Worm (Caenorhabditis elegans) whole organism, L1 larva: Measurements from ENCODE around the gene col-151.

ENCODE experiments used
- C16A3.4 ChIP-seq: fragments of 150-350 bp; optimal IDR thresholded peaks from 2 replicates; lab custom pipeline; 2014; ENCODE audit warnings: missing biosample characterization, missing genetic modification characterization
- Y116A8C.19 ChIP-seq: sonication (generic microtip); optimal IDR thresholded peaks from 2 replicates; lab custom pipeline; 2016; ENCODE audit warnings: missing compliant biosample characterization, missing genetic modification characterization, borderline replicate concordance
- aha-1 ChIP-seq: fragments of 150-350 bp; optimal IDR thresholded peaks from 2 replicates; lab custom pipeline; 2014; ENCODE audit warnings: missing biosample characterization, missing genetic modification characterization
- alr-1 ChIP-seq: fragments of 200-800 bp; sonication (Bioruptor generic); optimal IDR thresholded peaks from 2 replicates; lab custom pipeline; 2018; ENCODE audit warnings: borderline replicate concordance, mild to moderate bottlenecking, missing genetic modification characterization, missing compliant biosample characterization
- aly-2 ChIP-seq: fragments of 150-350 bp; optimal IDR thresholded peaks from 2 replicates; lab custom pipeline; 2014; ENCODE audit warnings: missing biosample characterization, missing genetic modification characterization
- ama-1 ChIP-seq: fragments of 150-350 bp; optimal IDR thresholded peaks from 2 replicates; lab custom pipeline; 2014
- blmp-1 ChIP-seq: fragments of 150-350 bp; optimal IDR thresholded peaks from 2 replicates; lab custom pipeline; 2014; ENCODE audit warnings: missing biosample characterization, missing genetic modification characterization
- ceh-63 ChIP-seq: fragments of 200-800 bp; sonication (Bioruptor generic); optimal IDR thresholded peaks from 2 replicates; lab custom pipeline; 2018; ENCODE audit warnings: mild to moderate bottlenecking, missing genetic modification characterization, missing compliant biosample characterization
- ceh-8 ChIP-seq: fragments of 200-800 bp; sonication (Bioruptor generic); optimal IDR thresholded peaks from 2 replicates; lab custom pipeline; 2018; ENCODE audit warnings: mild to moderate bottlenecking, missing genetic modification characterization, moderate library complexity, missing compliant biosample characterization
- ceh-82 ChIP-seq, 3 experiments: fragments of 150-350 bp in 1 of 3; sonication (generic microtip) in 2 of 3; optimal IDR thresholded peaks; 2 replicates each; lab custom pipeline; 2014 to 2017; ENCODE audit warnings: missing biosample characterization in 3 of 3, missing genetic modification characterization in 3 of 3
- ceh-90 ChIP-seq: sonication (generic microtip); optimal IDR thresholded peaks from 2 replicates; lab custom pipeline; 2016; ENCODE audit warnings: missing genetic modification characterization, missing compliant biosample characterization
- ces-1 ChIP-seq: fragments of 150-350 bp; optimal IDR thresholded peaks from 2 replicates; lab custom pipeline; 2014; ENCODE audit warnings: missing biosample characterization, missing genetic modification reagents, missing genetic modification characterization
- dsc-1 ChIP-seq: sonication (generic microtip); optimal IDR thresholded peaks from 2 replicates; lab custom pipeline; 2016; ENCODE audit warnings: mild to moderate bottlenecking, missing genetic modification characterization, missing compliant biosample characterization
- efl-1 ChIP-seq, 4 experiments: fragments of 150-350 bp; optimal IDR thresholded peaks in 3 of 4; peaks in 1 of 4; 1 replicate in 1 of 4; 2 replicates in 3 of 4; lab custom pipeline; 2014; ENCODE audit warnings: missing biosample characterization in 2 of 4, missing genetic modification characterization in 2 of 4, missing genetic modification reagents in 2 of 4
- efl-3 ChIP-seq: fragments of 200-800 bp; sonication (Bioruptor generic); optimal IDR thresholded peaks from 2 replicates; lab custom pipeline; 2018; ENCODE audit warnings: mild to moderate bottlenecking, missing genetic modification characterization, missing compliant biosample characterization
- egl-27 ChIP-seq, 2 experiments: fragments of 150-350 bp in 1 of 2; sonication (generic microtip); optimal IDR thresholded peaks; 3 replicates each; lab custom pipeline; 2017 to 2018; ENCODE audit warnings: missing biosample characterization in 2 of 2, missing genetic modification characterization in 2 of 2, missing genetic modification reagents in 2 of 2
- elt-2 ChIP-seq: sonication (generic microtip); optimal IDR thresholded peaks from 2 replicates; lab custom pipeline; 2016; ENCODE audit warnings: missing genetic modification characterization, mild to moderate bottlenecking, inconsistent platforms, missing compliant biosample characterization, missing genetic modification reagents
- elt-3 ChIP-seq, 6 experiments: fragments of 150-350 bp in 1 of 6; sonication (generic microtip); optimal IDR thresholded peaks; 2 replicates each; lab custom pipeline; 2017 to 2018; ENCODE audit warnings: missing biosample characterization in 6 of 6, missing genetic modification characterization in 6 of 6, inconsistent platforms in 1 of 6
- fkh-4 ChIP-seq: sonication (generic microtip); optimal IDR thresholded peaks from 2 replicates; lab custom pipeline; 2016; ENCODE audit warnings: missing compliant biosample characterization, missing genetic modification characterization, borderline replicate concordance
- fkh-8 ChIP-seq: sonication (generic microtip); optimal IDR thresholded peaks from 2 replicates; lab custom pipeline; 2016; ENCODE audit warnings: mild to moderate bottlenecking, missing genetic modification characterization, missing compliant biosample characterization
- hlh-4 ChIP-seq: sonication (generic microtip); optimal IDR thresholded peaks from 2 replicates; lab custom pipeline; 2016; ENCODE audit warnings: mild to moderate bottlenecking, missing genetic modification characterization, missing compliant biosample characterization
- hpl-2 ChIP-seq: fragments of 150-350 bp; optimal IDR thresholded peaks from 2 replicates; lab custom pipeline; 2014; ENCODE audit warnings: missing biosample characterization, missing genetic modification reagents, missing genetic modification characterization
- irx-1 ChIP-seq: sonication (generic microtip); optimal IDR thresholded peaks from 2 replicates; lab custom pipeline; 2016; ENCODE audit warnings: missing genetic modification characterization, missing compliant biosample characterization
- jun-1 ChIP-seq: fragments of 150-350 bp; optimal IDR thresholded peaks from 2 replicates; lab custom pipeline; 2014; ENCODE audit warnings: missing biosample characterization, missing genetic modification reagents, missing genetic modification characterization
- lin-14 ChIP-seq: fragments of 200-800 bp; sonication (Bioruptor generic); optimal IDR thresholded peaks from 2 replicates; lab custom pipeline; 2018; ENCODE audit warnings: mild to moderate bottlenecking, missing genetic modification characterization, moderate library complexity, missing compliant biosample characterization
- lin-35 ChIP-seq, 2 experiments: fragments of 150-350 bp; optimal IDR thresholded peaks; 2 replicates each; lab custom pipeline; 2014; ENCODE audit warnings: missing biosample characterization in 2 of 2, missing genetic modification characterization in 2 of 2, missing genetic modification reagents in 2 of 2
- lir-3 ChIP-seq: sonication (generic microtip); optimal IDR thresholded peaks from 2 replicates; lab custom pipeline; 2016; ENCODE audit warnings: mild to moderate bottlenecking, missing genetic modification characterization, moderate library complexity, missing compliant biosample characterization; ENCODE audit not compliant: poor library complexity
- lsy-2 ChIP-seq, 2 experiments: fragments of 150-350 bp; optimal IDR thresholded peaks; 2 replicates each; lab custom pipeline; 2014; ENCODE audit warnings: missing biosample characterization in 2 of 2, missing genetic modification characterization in 2 of 2
- mab-9 ChIP-seq: fragments of 200-800 bp; sonication (Bioruptor generic); IDR thresholded peaks from 2 replicates; pipeline ENCODE4 v1.3.6; 2022; ENCODE audit warnings: missing genetic modification reagents, missing genetic modification characterization, missing compliant biosample characterization
- mdl-1 ChIP-seq, 2 experiments: fragments of 150-350 bp; optimal IDR thresholded peaks; 2 replicates each; lab custom pipeline; 2014 to 2017; ENCODE audit warnings: missing biosample characterization in 2 of 2, missing genetic modification characterization in 2 of 2, inconsistent platforms in 1 of 2
- nhr-12 ChIP-seq: sonication (generic microtip); optimal IDR thresholded peaks from 2 replicates; lab custom pipeline; 2017; ENCODE audit warnings: missing biosample characterization, missing genetic modification characterization
- nhr-237 ChIP-seq: fragments of 150-350 bp; optimal IDR thresholded peaks from 2 replicates; lab custom pipeline; 2014; ENCODE audit warnings: missing biosample characterization, missing genetic modification characterization
- nhr-76 ChIP-seq: sonication (generic microtip); optimal IDR thresholded peaks from 2 replicates; lab custom pipeline; 2017; ENCODE audit warnings: missing biosample characterization, missing genetic modification characterization
- nhr-77 ChIP-seq: fragments of 150-350 bp; optimal IDR thresholded peaks from 2 replicates; lab custom pipeline; 2014; ENCODE audit warnings: missing biosample characterization, missing genetic modification characterization
- nhr-85 ChIP-seq: sonication (generic microtip); peaks from one replicate; lab custom pipeline; 2016; ENCODE audit warnings: missing genetic modification characterization, inconsistent platforms, missing compliant biosample characterization
- nhr-90 ChIP-seq: sonication (generic microtip); optimal IDR thresholded peaks from 2 replicates; lab custom pipeline; 2016; ENCODE audit warnings: mild to moderate bottlenecking, missing genetic modification characterization, missing compliant biosample characterization; ENCODE audit not compliant: poor library complexity
- pax-3 ChIP-seq: fragments of 200-800 bp; sonication (Bioruptor generic); optimal IDR thresholded peaks from 2 replicates; lab custom pipeline; 2018; ENCODE audit warnings: mild to moderate bottlenecking, missing genetic modification characterization, moderate library complexity, missing compliant biosample characterization
- pqm-1 ChIP-seq: sonication (generic microtip); optimal IDR thresholded peaks from 3 replicates; lab custom pipeline; 2017; ENCODE audit warnings: missing biosample characterization, missing genetic modification characterization
- skn-1 ChIP-seq: fragments of 150-350 bp; optimal IDR thresholded peaks from 2 replicates; lab custom pipeline; 2014; ENCODE audit warnings: missing biosample characterization, missing genetic modification characterization
- snu-23 ChIP-seq: sonication (generic microtip); optimal IDR thresholded peaks from 2 replicates; lab custom pipeline; 2016; ENCODE audit warnings: missing genetic modification characterization, missing compliant biosample characterization
- sox-4 ChIP-seq: sonication (generic microtip); optimal IDR thresholded peaks from 2 replicates; lab custom pipeline; 2016; ENCODE audit warnings: missing genetic modification characterization, missing compliant biosample characterization
- sptf-1 ChIP-seq: fragments of 150-350 bp; optimal IDR thresholded peaks from 2 replicates; lab custom pipeline; 2014; ENCODE audit warnings: missing biosample characterization, missing genetic modification characterization
- sup-37 ChIP-seq: fragments of 200-800 bp; sonication (Bioruptor generic); optimal IDR thresholded peaks from 2 replicates; lab custom pipeline; 2018; ENCODE audit warnings: mild to moderate bottlenecking, missing genetic modification characterization, missing compliant biosample characterization
- tlp-1 ChIP-seq: fragments of 150-350 bp; optimal IDR thresholded peaks from 2 replicates; lab custom pipeline; 2014; ENCODE audit warnings: missing biosample characterization, missing genetic modification characterization
- unc-130 ChIP-seq: fragments of 150-350 bp; optimal IDR thresholded peaks from 2 replicates; lab custom pipeline; 2017; ENCODE audit warnings: missing biosample characterization, missing genetic modification characterization, inconsistent platforms
- unc-30 ChIP-seq: sonication (generic microtip); optimal IDR thresholded peaks from 2 replicates; lab custom pipeline; 2017; ENCODE audit warnings: missing biosample characterization, missing genetic modification characterization
- unc-86 ChIP-seq: sonication (generic microtip); optimal IDR thresholded peaks from 2 replicates; lab custom pipeline; 2016; ENCODE audit warnings: missing genetic modification characterization, missing compliant biosample characterization
- unc-98 ChIP-seq: fragments of 200-800 bp; sonication (Bioruptor generic); IDR thresholded peaks from 2 replicates; pipeline ENCODE4 v1.3.6; 2022; ENCODE audit warnings: missing genetic modification characterization, missing compliant biosample characterization
- vab-15 ChIP-seq: sonication (generic microtip); optimal IDR thresholded peaks from 2 replicates; lab custom pipeline; 2017; ENCODE audit warnings: missing genotype, mild to moderate bottlenecking, missing genetic modification characterization, missing compliant biosample characterization
- xbp-1 ChIP-seq: sonication (generic microtip); optimal IDR thresholded peaks from 2 replicates; lab custom pipeline; 2016; ENCODE audit warnings: missing genetic modification characterization, missing compliant biosample characterization
- zag-1 ChIP-seq: fragments of 150-350 bp; optimal IDR thresholded peaks from 2 replicates; lab custom pipeline; 2014; ENCODE audit warnings: missing biosample characterization, missing genetic modification characterization
- ztf-11 ChIP-seq, 2 experiments: sonication (generic microtip); optimal IDR thresholded peaks; 2 replicates each; lab custom pipeline; 2016 to 2017; ENCODE audit warnings: missing genetic modification characterization in 2 of 2, missing biosample characterization in 1 of 2, missing compliant biosample characterization in 1 of 2

col-151 gene

ce11 chrV:10352928-10353427 lies 42.0 kb downstream of the col-151 start, which contains the start of gene nol-56:
nol-56 (minus strand) TSS chrV:10352978.
- TF ChIP-seq efl-3 (peak; percentile 43), ceh-8 (peak; percentile 54), lir-3 (tag; lab: Kevin White, UChicago) (peak; percentile 88), xbp-1 (peak; percentile 92), nhr-76 (no peak), lin-35 (GFP tag; optimal IDR thresholded peaks at IDR 0.05; lab: Kevin White, UChicago) (peak; percentile 88 to 91), snu-23 (GFP tag; lab: Kevin White, UChicago) (peak; percentile 92), Y116A8C.19 (tag; lab: Kevin White, UChicago) (peak; percentile 2), ceh-90 (tag; lab: Kevin White, UChicago) (peak; percentile 75), elt-2 (tag; lab: Kevin White, UChicago) (peak; percentile 58), hpl-2 (GFP tag; lab: Kevin White, UChicago) (peak; percentile 0), aha-1 (tag; lab: Kevin White, UChicago) (no peak), pqm-1 (tag; lab: Kevin White, UChicago) (no peak), mab-9 (GFP tag; lab: Robert Waterston, UW) (peak; percentile 62), ceh-82 (tag; optimal IDR thresholded peaks at IDR 0.05; lab: Kevin White, UChicago) (peak; percentile 72 to 82 (median 73)), nhr-85 (peak; percentile 87), vab-15 (tag; lab: Kevin White, UChicago) (no peak), unc-30 (tag; lab: Kevin White, UChicago) (no peak), ces-1 (GFP tag; lab: Kevin White, UChicago) (no peak), skn-1 (tag; lab: Kevin White, UChicago) (peak; percentile 75), jun-1 (tag; lab: Kevin White, UChicago) (peak; percentile 51), unc-86 (tag; lab: Kevin White, UChicago) (peak; percentile 77), pax-3 (peak; percentile 49), ama-1 (lab: Kevin White, UChicago) (no peak), hlh-4 (tag; lab: Kevin White, UChicago) (no peak), aly-2 (tag; lab: Kevin White, UChicago) (peak; percentile 45), unc-98 (GFP tag; lab: Robert Waterston, UW) (no peak), egl-27 (tag; optimal IDR thresholded peaks at IDR 0.05; lab: Kevin White, UChicago) (no peak), mdl-1 (tag; optimal IDR thresholded peaks at IDR 0.05; lab: Kevin White, UChicago) (peak in 1 of 2 experiments; percentile 73), sptf-1 (tag; lab: Kevin White, UChicago) (no peak), ceh-63 (GFP tag; lab: Kevin White, UChicago) (no peak), efl-1 (optimal IDR thresholded peaks at IDR 0.05; lab: Kevin White, UChicago) (peak; percentile 87 to 90), efl-1 (GFP tag; optimal IDR thresholded peaks at IDR 0.05 in 1 of 2; lab: Kevin White, UChicago) (peak; percentile 84 to 98), sox-4 (tag; lab: Kevin White, UChicago) (peak; percentile 85), dsc-1 (tag; lab: Kevin White, UChicago) (peak; percentile 88), elt-3 (tag; optimal IDR thresholded peaks at IDR 0.05; lab: Kevin White, UChicago) (peak in 2 of 6 experiments; percentile 44 to 47), ztf-11 (tag; optimal IDR thresholded peaks at IDR 0.05; lab: Kevin White, UChicago) (peak in 1 of 2 experiments; percentile 86), blmp-1 (tag; lab: Kevin White, UChicago) (peak; percentile 85), unc-130 (tag; lab: Kevin White, UChicago) (peak; percentile 85), nhr-12 (tag; lab: Kevin White, UChicago) (no peak), sup-37 (no peak), nhr-90 (tag; lab: Kevin White, UChicago) (peak; percentile 90), nhr-237 (tag; lab: Kevin White, UChicago) (peak; percentile 28), C16A3.4 (peak; percentile 87), alr-1 (tag; lab: Kevin White, UChicago) (no peak), fkh-8 (tag; lab: Kevin White, UChicago) (peak; percentile 77), irx-1 (tag; lab: Kevin White, UChicago) (peak; percentile 78), nhr-77 (tag; lab: Kevin White, UChicago) (peak; percentile 37), lsy-2 (tag; optimal IDR thresholded peaks at IDR 0.05; lab: Kevin White, UChicago) (peak; percentile 87 to 93), lin-14 (GFP tag; lab: Kevin White, UChicago) (peak; percentile 87), tlp-1 (tag; lab: Kevin White, UChicago) (no peak), fkh-4 (peak; percentile 43), zag-1 (tag; lab: Kevin White, UChicago) (no peak)
